Worm (Caenorhabditis elegans) whole organism, mixed stage, embryonic: Measurements from ENCODE around the gene ZC190.4.

Experiments used
- ceh-83 ChIP-seq: fragments of 200-800 bp; sonication (Bioruptor generic); optimal IDR thresholded peaks from 2 replicates; lab custom pipeline; 2018; ENCODE audit warnings: mild to moderate bottlenecking, missing genetic modification characterization, missing compliant biosample characterization
- ces-1 ChIP-seq: fragments of 150-350 bp; optimal IDR thresholded peaks from 2 replicates; lab custom pipeline; 2014; ENCODE audit warnings: missing biosample characterization, missing genetic modification reagents, missing genetic modification characterization
- elt-1 ChIP-seq: sonication (generic microtip); optimal IDR thresholded peaks from 2 replicates; lab custom pipeline; 2017; ENCODE audit warnings: missing genetic modification characterization, mild to moderate bottlenecking, missing compliant biosample characterization, antibody characterized with exemption, moderate library complexity, borderline replicate concordance; ENCODE audit not compliant: insufficient read depth
- hlh-1 ChIP-seq: fragments of 150-350 bp; optimal IDR thresholded peaks from 2 replicates; lab custom pipeline; 2014; ENCODE audit warnings: missing biosample characterization, missing genetic modification reagents, missing genetic modification characterization
- lin-13 ChIP-seq: fragments of 150-350 bp; optimal IDR thresholded peaks from 2 replicates; lab custom pipeline; 2014; ENCODE audit warnings: missing biosample characterization, missing genetic modification characterization
- lin-32 ChIP-seq: fragments of 200-800 bp; sonication (Bioruptor generic); optimal IDR thresholded peaks from 2 replicates; lab custom pipeline; 2018; ENCODE audit warnings: mild to moderate bottlenecking, missing genetic modification characterization, missing compliant biosample characterization
- lsy-2 ChIP-seq: fragments of 150-350 bp; optimal IDR thresholded peaks from 2 replicates; lab custom pipeline; 2014; ENCODE audit warnings: missing biosample characterization, missing genetic modification characterization
- nhr-237 ChIP-seq: fragments of 150-350 bp; optimal IDR thresholded peaks from 2 replicates; lab custom pipeline; 2014; ENCODE audit warnings: missing biosample characterization, missing genetic modification characterization
- nhr-76 ChIP-seq: sonication (generic microtip); optimal IDR thresholded peaks from 2 replicates; lab custom pipeline; 2017; ENCODE audit warnings: missing biosample characterization, missing genetic modification characterization
- pha-4 ChIP-seq: fragments of 150-350 bp; optimal IDR thresholded peaks from 2 replicates; lab custom pipeline; 2018; ENCODE audit warnings: missing biosample characterization, missing genetic modification reagents, missing genetic modification characterization
- unc-39 ChIP-seq: fragments of 150-350 bp; optimal IDR thresholded peaks from 2 replicates; lab custom pipeline; 2014; ENCODE audit warnings: missing biosample characterization, missing genetic modification characterization

DNA sequence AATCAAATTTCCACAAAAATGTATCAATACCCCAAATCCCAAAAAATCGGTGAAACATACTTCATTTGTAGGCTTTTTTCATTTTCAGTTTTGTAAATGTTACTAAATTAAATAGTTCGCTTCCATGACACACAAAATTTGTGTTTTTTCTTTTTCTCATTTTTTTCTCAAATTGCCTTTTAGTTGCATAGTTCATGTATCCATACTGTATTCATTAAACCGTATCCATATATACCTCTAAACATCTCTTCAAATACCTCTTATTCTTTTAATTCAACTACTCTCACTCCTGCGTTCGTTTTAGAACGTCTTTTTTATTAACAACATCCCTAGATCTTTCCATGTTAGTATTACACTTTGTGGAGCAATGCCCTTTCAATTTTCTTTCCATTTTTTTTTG lies 4.9 kb downstream of the ZC190.4 start:
- TF ChIP-seq lsy-2 (tag; lab: Kevin White, UChicago) (no peak), elt-1 (tag; lab: Kevin White, UChicago) (no peak), lin-32 (GFP tag; lab: Kevin White, UChicago) (no peak), pha-4 (tag; lab: Kevin White, UChicago) (no peak), ceh-83 (GFP tag; lab: Kevin White, UChicago) (no peak), nhr-76 (tag; lab: Kevin White, UChicago) (no peak), nhr-237 (tag; lab: Kevin White, UChicago) (no peak), lin-13 (tag; lab: Kevin White, UChicago) (no peak), hlh-1 (tag; lab: Kevin White, UChicago) (no peak), unc-39 (no peak), ces-1 (GFP tag; lab: Kevin White, UChicago) (no peak)
